Fruit fly (Drosophila melanogaster) whole organism, embryonic: Measurements from ENCODE around the gene Myo95E.

Experiments
- CG11398 ChIP-seq: fragments of 200-800 bp; sonication (Bioruptor generic); optimal IDR thresholded peaks from 2 replicates; lab custom pipeline; 2016; ENCODE audit warnings: missing biosample characterization, missing genetic modification characterization
- CG11504 ChIP-seq: fragments of 200-800 bp; sonication (Bioruptor generic); optimal IDR thresholded peaks from 3 replicates; lab custom pipeline; 2019; ENCODE audit warnings: missing biosample characterization, mild to moderate bottlenecking, missing genetic modification characterization, moderate library complexity
- CG12236 ChIP-seq: fragments of 200-800 bp; sonication (Bioruptor generic); optimal IDR thresholded peaks from 2 replicates; lab custom pipeline; 2016; ENCODE audit warnings: missing biosample characterization, missing genetic modification characterization
- CG12299 ChIP-seq: fragments of 200-800 bp; sonication (Bioruptor generic); optimal IDR thresholded peaks from 2 replicates; lab custom pipeline; 2018; ENCODE audit warnings: missing biosample characterization, mild to moderate bottlenecking, missing genetic modification characterization
- CG13296 ChIP-seq: fragments of 200-800 bp; sonication (Bioruptor generic); optimal IDR thresholded peaks from 3 replicates; lab custom pipeline; 2018; ENCODE audit warnings: missing biosample characterization, mild to moderate bottlenecking, missing genetic modification characterization
- CG13894 ChIP-seq: fragments of 200-800 bp; sonication (Bioruptor generic); optimal IDR thresholded peaks from 3 replicates; lab custom pipeline; 2018; ENCODE audit warnings: missing biosample characterization, mild to moderate bottlenecking, missing genetic modification characterization, moderate library complexity
- CG14014 ChIP-seq: fragments of 200-800 bp; sonication (Bioruptor generic); IDR thresholded peaks from 2 replicates; pipeline ENCODE4 v1.3.6; 2022; ENCODE audit warnings: missing biosample characterization, missing genetic modification characterization
- CG14965 ChIP-seq: fragments of 200-800 bp; sonication (Bioruptor generic); optimal IDR thresholded peaks from 2 replicates; lab custom pipeline; 2016; ENCODE audit warnings: missing biosample characterization, missing genetic modification characterization, borderline replicate concordance
- CG15479 ChIP-seq: fragments of 200-800 bp; sonication (Bioruptor generic); optimal IDR thresholded peaks from 3 replicates; lab custom pipeline; 2019; ENCODE audit warnings: missing biosample characterization, mild to moderate bottlenecking, missing genetic modification characterization, moderate library complexity
- CG16815 ChIP-seq: fragments of 200-800 bp; sonication (Bioruptor generic); optimal IDR thresholded peaks from 3 replicates; lab custom pipeline; 2017; ENCODE audit warnings: missing biosample characterization, mild to moderate bottlenecking, missing genetic modification characterization
- CG17802 ChIP-seq: fragments of 200-800 bp; sonication (Bioruptor generic); optimal IDR thresholded peaks from 2 replicates; lab custom pipeline; 2018; ENCODE audit warnings: missing biosample characterization, mild to moderate bottlenecking, missing genetic modification characterization, moderate library complexity
- CG2116 ChIP-seq: fragments of 200-800 bp; sonication (Bioruptor generic); optimal IDR thresholded peaks from 3 replicates; lab custom pipeline; 2018; ENCODE audit warnings: missing biosample characterization, mild to moderate bottlenecking, missing genetic modification characterization
- CG2889 ChIP-seq: fragments of 200-800 bp; sonication (Bioruptor generic); IDR thresholded peaks from 3 replicates; pipeline ENCODE4 v1.3.6; 2022; ENCODE audit warnings: missing biosample characterization, missing genetic modification characterization
- CG31224 ChIP-seq: fragments of 200-800 bp; sonication (Bioruptor generic); IDR thresholded peaks from 2 replicates; pipeline ENCODE4 v1.3.6; 2022; ENCODE audit warnings: missing biosample characterization, missing genetic modification characterization
- CG34422 ChIP-seq: fragments of 200-800 bp; sonication (Bioruptor generic); IDR thresholded peaks from 3 replicates; pipeline ENCODE4 v1.3.6; 2022; ENCODE audit warnings: missing biosample characterization, missing genetic modification characterization
- CG3995 ChIP-seq: fragments of 200-800 bp; sonication (Bioruptor generic); optimal IDR thresholded peaks from 3 replicates; lab custom pipeline; 2016; ENCODE audit warnings: missing biosample characterization, missing genetic modification characterization
- CG4360 ChIP-seq: fragments of 200-800 bp; sonication (Bioruptor generic); IDR thresholded peaks from 2 replicates; pipeline ENCODE4 v1.3.6; 2022; ENCODE audit warnings: missing biosample characterization, missing genetic modification characterization
- CG6654 ChIP-seq: fragments of 200-800 bp; sonication (Bioruptor generic); optimal IDR thresholded peaks from 2 replicates; lab custom pipeline; 2017; ENCODE audit warnings: missing biosample characterization, mild to moderate bottlenecking, missing genetic modification characterization
- CG7928 ChIP-seq: fragments of 200-800 bp; sonication (Bioruptor generic); optimal IDR thresholded peaks from 2 replicates; lab custom pipeline; 2017; ENCODE audit warnings: missing biosample characterization, mild to moderate bottlenecking, missing genetic modification characterization
- CG8359 ChIP-seq: fragments of 200-800 bp; sonication (Bioruptor generic); optimal IDR thresholded peaks from 2 replicates; lab custom pipeline; 2017; ENCODE audit warnings: missing biosample characterization, mild to moderate bottlenecking, missing genetic modification characterization, borderline replicate concordance
- CG8388 ChIP-seq: fragments of 200-800 bp; sonication (Bioruptor generic); optimal IDR thresholded peaks from 2 replicates; lab custom pipeline; 2019; ENCODE audit warnings: missing biosample characterization, mild to moderate bottlenecking, missing genetic modification characterization, moderate library complexity
- CG8944 ChIP-seq: fragments of 200-800 bp; sonication (Bioruptor generic); optimal IDR thresholded peaks from 3 replicates; lab custom pipeline; 2016; ENCODE audit warnings: missing biosample characterization, missing genetic modification characterization
- CG9437 ChIP-seq: fragments of 200-800 bp; sonication (Bioruptor generic); optimal IDR thresholded peaks from 2 replicates; lab custom pipeline; 2018; ENCODE audit warnings: missing biosample characterization, mild to moderate bottlenecking, missing genetic modification characterization
- Eip74EF ChIP-seq, 2 experiments: fragments of 200-800 bp in 1 of 2; fragments of >200 bp in 1 of 2; sonication (Bioruptor generic) in 1 of 2; optimal IDR thresholded peaks; 2 replicates each; lab custom pipeline; 2017 to 2019; ENCODE audit warnings: missing biosample characterization in 2 of 2, missing genetic modification characterization in 2 of 2, mild to moderate bottlenecking in 1 of 2, moderate library complexity in 1 of 2
- Hr78 ChIP-seq, 2 experiments: fragments of 200-800 bp in 1 of 2; fragments of >200 bp in 1 of 2; sonication (Bioruptor generic) in 1 of 2; optimal IDR thresholded peaks; 2 replicates each; lab custom pipeline; 2017 to 2019; ENCODE audit warnings: missing biosample characterization in 2 of 2, missing genetic modification characterization in 2 of 2, mild to moderate bottlenecking in 1 of 2, moderate library complexity in 1 of 2
- Hsf ChIP-seq: fragments of 200-800 bp; sonication (Bioruptor generic); optimal IDR thresholded peaks from 3 replicates; lab custom pipeline; 2016; ENCODE audit warnings: missing biosample characterization, missing genetic modification characterization
- Kr ChIP-seq: fragments of 200-800 bp; sonication (Bioruptor generic); optimal IDR thresholded peaks from 2 replicates; lab custom pipeline; 2017; ENCODE audit warnings: missing biosample characterization, mild to moderate bottlenecking, missing genetic modification characterization
- NfI ChIP-seq: fragments of 200-800 bp; sonication (Bioruptor generic); optimal IDR thresholded peaks from 3 replicates; lab custom pipeline; 2018; ENCODE audit warnings: missing biosample characterization, mild to moderate bottlenecking, missing genetic modification characterization, moderate library complexity
- Usf ChIP-seq: fragments of 200-800 bp; sonication (Bioruptor generic); optimal IDR thresholded peaks from 2 replicates; lab custom pipeline; 2017; ENCODE audit warnings: missing genotype, missing biosample characterization, missing genetic modification characterization
- ara ChIP-seq: fragments of 200-800 bp; sonication (Bioruptor generic); IDR thresholded peaks from 2 replicates; pipeline ENCODE4 v1.3.6; 2022; ENCODE audit warnings: missing biosample characterization, missing genetic modification characterization
- bigmax ChIP-seq: fragments of 200-800 bp; sonication (Bioruptor generic); optimal IDR thresholded peaks from 2 replicates; lab custom pipeline; 2018; ENCODE audit warnings: missing biosample characterization, mild to moderate bottlenecking, missing genetic modification characterization
- bsh ChIP-seq, 2 experiments: fragments of 200-800 bp; sonication (Bioruptor generic); optimal IDR thresholded peaks; 2 replicates each; lab custom pipeline; 2017 to 2018; ENCODE audit warnings: mild to moderate bottlenecking in 2 of 2, missing biosample characterization in 2 of 2, missing genetic modification characterization in 2 of 2, moderate library complexity in 1 of 2
- chinmo ChIP-seq: fragments of 200-800 bp; sonication (Bioruptor generic); IDR thresholded peaks from 4 replicates; pipeline ENCODE4 v1.3.6; 2022; ENCODE audit warnings: missing biosample characterization, missing genetic modification characterization; ENCODE audit not compliant: partially characterized antibody
- danr ChIP-seq: fragments of 200-800 bp; sonication (Bioruptor generic); IDR thresholded peaks from 2 replicates; pipeline ENCODE4 v1.3.6; 2022; ENCODE audit warnings: missing biosample characterization, missing genetic modification characterization
- dmrt99B ChIP-seq: fragments of 200-800 bp; sonication (Bioruptor generic); optimal IDR thresholded peaks from 2 replicates; lab custom pipeline; 2018; ENCODE audit warnings: missing biosample characterization, mild to moderate bottlenecking, missing genetic modification characterization, moderate library complexity
- gem ChIP-seq: fragments of 200-800 bp; sonication (Bioruptor generic); optimal IDR thresholded peaks from 2 replicates; lab custom pipeline; 2019; ENCODE audit warnings: missing biosample characterization, mild to moderate bottlenecking, missing genetic modification characterization, moderate library complexity
- her ChIP-seq: fragments of 200-800 bp; sonication (Bioruptor generic); optimal IDR thresholded peaks from 2 replicates; lab custom pipeline; 2016; ENCODE audit warnings: missing biosample characterization, missing genetic modification characterization
- ind ChIP-seq: fragments of 200-800 bp; sonication (Bioruptor generic); optimal IDR thresholded peaks from 3 replicates; lab custom pipeline; 2016; ENCODE audit warnings: missing biosample characterization, missing genetic modification characterization
- insv ChIP-seq, 2 experiments: fragments of 200-800 bp; sonication (Bioruptor generic); optimal IDR thresholded peaks; 3 replicates each; lab custom pipeline; 2016 to 2018; ENCODE audit warnings: missing biosample characterization in 2 of 2, missing genetic modification characterization in 2 of 2
- kay ChIP-seq: fragments of 200-800 bp; sonication (Bioruptor generic); optimal IDR thresholded peaks from 2 replicates; lab custom pipeline; 2016; ENCODE audit warnings: missing biosample characterization, missing genetic modification characterization
- lmd ChIP-seq: fragments of 200-800 bp; sonication (Bioruptor generic); IDR thresholded peaks from 2 replicates; pipeline ENCODE4 v1.3.6; 2022; ENCODE audit warnings: missing biosample characterization, missing genetic modification characterization
- mam ChIP-seq: fragments of 200-800 bp; sonication (Bioruptor generic); optimal IDR thresholded peaks from 3 replicates; lab custom pipeline; 2016; ENCODE audit warnings: missing biosample characterization, missing genetic modification characterization
- oc ChIP-seq: fragments of 200-800 bp; sonication (Bioruptor generic); optimal IDR thresholded peaks from 2 replicates; lab custom pipeline; 2018; ENCODE audit warnings: missing biosample characterization, mild to moderate bottlenecking, missing genetic modification characterization, moderate library complexity
- sisA ChIP-seq: fragments of 200-800 bp; sonication (Bioruptor generic); IDR thresholded peaks from 2 replicates; pipeline ENCODE4 v1.3.6; 2022; ENCODE audit warnings: missing biosample characterization, missing genetic modification characterization
- sug ChIP-seq: fragments of 200-800 bp; optimal IDR thresholded peaks from 2 replicates; lab custom pipeline; 2019; ENCODE audit warnings: missing biosample characterization, mild to moderate bottlenecking, missing genetic modification characterization, moderate library complexity
- tna ChIP-seq: fragments of 200-800 bp; sonication (Bioruptor generic); IDR thresholded peaks from 2 replicates; pipeline ENCODE4 v1.3.6; 2022; ENCODE audit warnings: missing biosample characterization, missing genetic modification characterization; ENCODE audit not compliant: partially characterized antibody
- unc-4 ChIP-seq: fragments of 200-800 bp; sonication (Bioruptor generic); IDR thresholded peaks from 2 replicates; pipeline ENCODE4 v1.3.6; 2022; ENCODE audit warnings: missing biosample characterization, missing genetic modification characterization; ENCODE audit not compliant: partially characterized antibody
- wdn ChIP-seq: fragments of 200-800 bp; sonication (Bioruptor generic); IDR thresholded peaks from 2 replicates; pipeline ENCODE4 v1.3.6; 2022; ENCODE audit warnings: missing biosample characterization, missing genetic modification characterization

Myo95E gene

dm6 chr3R:24141013-24141592 is 20.2 kb downstream of the Myo95E start, which contains the start of gene Kal1 (continued):
- TF ChIP-seq CG13296 = peak; percentile 88
- no peak for TF ChIP-seq bigmax (GFP tag; lab: Kevin White, UChicago)
- peak; percentile 95 for TF ChIP-seq CG11504 (tag; lab: Kevin White, UChicago)
- peak; percentile 64; the same call in 1 of the 2 replicates for TF ChIP-seq wdn (GFP tag; lab: Robert Waterston, UW)
- TF ChIP-seq CG31224 (GFP tag; lab: Robert Waterston, UW) = peak; percentile 44
- TF ChIP-seq sug = peak; percentile 54
- peak; percentile 81 for TF ChIP-seq CG8359 (GFP tag; lab: Kevin White, UChicago)
- no peak for TF ChIP-seq CG14965
- TF ChIP-seq NfI = peak; percentile 83
- TF ChIP-seq chinmo (GFP tag; lab: Robert Waterston, UW) = 0 out of 4 replicates have a peak, but pooled peaks have one; percentile 44
- no peak for TF ChIP-seq her (GFP tag; lab: Kevin White, UChicago)
- TF ChIP-seq CG7928 (GFP tag; lab: Kevin White, UChicago) = peak; percentile 18
- peak; percentile 78; the same call in 2 of the 3 replicates for TF ChIP-seq CG2889
- TF ChIP-seq CG8388 (GFP tag; lab: Kevin White, UChicago) = peak; percentile 95
- peak; percentile 96 for TF ChIP-seq dmrt99B (tag; lab: Kevin White, UChicago)
- no peak for TF ChIP-seq CG13894
- TF ChIP-seq CG12299 (tag; lab: Kevin White, UChicago) = peak; percentile 89
- TF ChIP-seq CG12236 (GFP tag; lab: Kevin White, UChicago) = no peak
- TF ChIP-seq CG3995 (GFP tag; lab: Kevin White, UChicago) = peak; percentile 25
- peak in 1 of 2 experiments; percentile 95 for TF ChIP-seq Eip74EF (GFP tag; optimal IDR thresholded peaks at IDR 0.05; lab: Kevin White, UChicago)
- TF ChIP-seq sisA (GFP tag; lab: Robert Waterston, UW) = peak; percentile 90
- TF ChIP-seq lmd = peak; percentile 90
- peak; percentile 81 for TF ChIP-seq CG9437 (GFP tag; lab: Kevin White, UChicago)
- TF ChIP-seq insv (GFP tag; optimal IDR thresholded peaks at IDR 0.05; lab: Kevin White, UChicago) = peak in 1 of 2 experiments; percentile 7
- no peak for TF ChIP-seq mam (GFP tag; lab: Kevin White, UChicago)
- TF ChIP-seq CG16815 = peak; percentile 82
- TF ChIP-seq bsh (GFP tag; optimal IDR thresholded peaks at IDR 0.05; lab: Kevin White, UChicago) = peak; percentile 98
- peak; percentile 73 for TF ChIP-seq CG6654 (GFP tag; lab: Kevin White, UChicago)
- TF ChIP-seq oc (tag; lab: Kevin White, UChicago) = peak; percentile 96
- no peak for TF ChIP-seq CG11398
- no peak for TF ChIP-seq tna
- TF ChIP-seq Hsf (GFP tag; lab: Kevin White, UChicago) = peak; percentile 26
- peak; percentile 82 for TF ChIP-seq ind (GFP tag; lab: Kevin White, UChicago)
- TF ChIP-seq CG8944 (GFP tag; lab: Kevin White, UChicago) = no peak
- TF ChIP-seq kay (GFP tag; lab: Kevin White, UChicago) = peak; percentile 62
- peak; percentile 92 for TF ChIP-seq ara (GFP tag; lab: Robert Waterston, UW)
- peak; percentile 90 for TF ChIP-seq CG34422 (GFP tag; lab: Robert Waterston, UW)
- TF ChIP-seq CG17802 (tag; lab: Kevin White, UChicago) = peak; percentile 65
- peak; percentile 83; the same call in 1 of the 2 replicates for TF ChIP-seq CG14014 (GFP tag; lab: Robert Waterston, UW)
- TF ChIP-seq unc-4 (GFP tag; lab: Robert Waterston, UW) = no peak
- peak; percentile 65 for TF ChIP-seq CG2116 (GFP tag; lab: Kevin White, UChicago)
- TF ChIP-seq danr (GFP tag; lab: Robert Waterston, UW) = peak; percentile 84
- peak; percentile 68 for TF ChIP-seq CG4360
- peak in 1 of 2 experiments; percentile 82 for TF ChIP-seq Hr78 (GFP tag; optimal IDR thresholded peaks at IDR 0.05; lab: Kevin White, UChicago)
- TF ChIP-seq Usf (GFP tag; lab: Kevin White, UChicago) = peak; percentile 74
- peak; percentile 96 for TF ChIP-seq gem (tag; lab: Kevin White, UChicago)
- TF ChIP-seq Kr (GFP tag; lab: Kevin White, UChicago) = no peak
- no peak for TF ChIP-seq CG15479
